Worm (Caenorhabditis elegans) whole organism, L2 larva: ENCODE data around the gene srh-11.

Source experiments
- ama-1 ChIP-seq: fragments of 150-350 bp; optimal IDR thresholded peaks from 2 replicates; lab custom pipeline; 2018; ENCODE audit warnings: inconsistent platforms
- blmp-1 ChIP-seq: sonication (generic microtip); optimal IDR thresholded peaks from 2 replicates; lab custom pipeline; 2017; ENCODE audit warnings: missing genetic modification characterization, mild to moderate bottlenecking, missing compliant biosample characterization, antibody characterized with exemption, moderate library complexity; ENCODE audit not compliant: insufficient read depth
- ceh-82 ChIP-seq: fragments of 150-350 bp; optimal IDR thresholded peaks from 2 replicates; lab custom pipeline; 2014; ENCODE audit warnings: missing biosample characterization, missing genetic modification characterization
- dmd-4 ChIP-seq: sonication (generic microtip); optimal IDR thresholded peaks from 2 replicates; lab custom pipeline; 2017; ENCODE audit warnings: missing biosample characterization, missing genetic modification characterization
- lin-13 ChIP-seq: fragments of 150-350 bp; optimal IDR thresholded peaks from 2 replicates; lab custom pipeline; 2014; ENCODE audit warnings: missing biosample characterization, missing genetic modification reagents, missing genetic modification characterization
- mdl-1 ChIP-seq, 2 experiments: fragments of 150-350 bp in 1 of 2; sonication (generic microtip) in 1 of 2; optimal IDR thresholded peaks; 2 replicates each; lab custom pipeline; 2017; ENCODE audit warnings: missing biosample characterization in 2 of 2, missing genetic modification characterization in 2 of 2

DNA sequence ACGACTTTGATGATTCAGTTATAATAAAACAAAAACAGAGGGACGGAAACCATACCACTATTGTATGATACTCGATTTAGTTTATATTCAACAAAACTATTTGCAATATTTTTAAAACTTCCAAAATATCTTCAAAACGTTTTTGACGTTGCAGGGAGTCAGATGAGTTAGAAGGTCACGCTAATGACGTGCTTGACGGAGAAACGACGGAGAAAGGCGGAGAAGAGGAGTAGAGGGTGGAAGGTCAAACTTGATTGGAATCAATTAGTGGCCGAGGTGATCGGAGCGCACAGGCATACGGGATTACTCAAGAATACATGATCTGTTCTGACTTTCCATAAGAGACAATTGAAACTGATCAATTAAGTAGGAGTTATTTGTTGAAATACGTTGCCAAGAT is 16.0 kb downstream of the srh-11 start:
- TF ChIP-seq lin-13 (GFP tag; lab: Kevin White, UChicago) (no peak), ama-1 (lab: Kevin White, UChicago) (no peak), dmd-4 (no peak), ceh-82 (tag; lab: Kevin White, UChicago) (no peak), mdl-1 (tag; optimal IDR thresholded peaks at IDR 0.05; lab: Kevin White, UChicago) (no peak), blmp-1 (tag; lab: Kevin White, UChicago) (no peak)
